Worm (Caenorhabditis elegans): ENCODE data around the gene ugt-53.

Gene ugt-53

DNA sequence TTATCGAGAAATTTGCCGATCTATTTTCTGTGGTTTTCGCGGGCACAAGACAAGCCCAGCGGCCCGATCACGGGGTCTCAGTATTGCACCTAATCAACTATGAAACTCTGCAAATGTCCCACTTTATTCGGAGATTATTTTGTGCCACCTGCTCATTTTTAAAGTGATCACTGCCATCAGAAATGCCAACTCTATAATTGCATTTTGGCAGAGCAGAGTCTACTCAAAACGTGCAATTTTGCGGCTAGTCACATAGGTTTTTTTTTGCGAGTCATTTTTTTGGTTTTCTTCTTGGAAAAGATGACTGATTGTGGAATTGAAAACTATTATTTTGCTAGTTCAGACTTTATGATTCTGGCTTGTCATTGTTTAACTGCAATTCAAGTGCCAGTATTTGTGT lies 15.8 kb downstream of the ugt-53 start, which contains the start of gene srh-240:
Gene srh-240, plus strand, starts transcription at position 301 of the 400 bp plus-strand sequence.
- no peak for TF ChIP-seq F49E8.2 (tag; optimal IDR thresholded peaks at IDR 0.05; ENCODE audit: borderline replicate concordance)
- TF ChIP-seq hlh-11 (tag; optimal IDR thresholded peaks at IDR 0.05): no peak
- TF ChIP-seq aly-2 (tag; optimal IDR thresholded peaks at IDR 0.05): no peak
- no peak for TF ChIP-seq hlh-30 (tag; optimal IDR thresholded peaks at IDR 0.05; ENCODE audit: insufficient read depth)
- TF ChIP-seq dmd-9 (GFP tag; IDR thresholded peaks at IDR 0.05): no peak
- TF ChIP-seq snpc-1.2 (GFP tag; IDR thresholded peaks at IDR 0.05): no peak
- no peak for TF ChIP-seq nhr-28 (tag; optimal IDR thresholded peaks at IDR 0.05)
- TF ChIP-seq unc-130 (GFP tag; optimal IDR thresholded peaks at IDR 0.05): no peak
- TF ChIP-seq egl-43 (GFP tag; IDR thresholded peaks at IDR 0.05): no peak
- no peak for TF ChIP-seq daf-19 (GFP tag; conservative IDR thresholded peaks at IDR 0.05)
- no peak for TF ChIP-seq mxl-2 (GFP tag; conservative IDR thresholded peaks at IDR 0.05)
- TF ChIP-seq pqm-1 (tag; optimal IDR thresholded peaks at IDR 0.05): no peak
- TF ChIP-seq php-3 (GFP tag; IDR thresholded peaks at IDR 0.05): no peak

DNA sequence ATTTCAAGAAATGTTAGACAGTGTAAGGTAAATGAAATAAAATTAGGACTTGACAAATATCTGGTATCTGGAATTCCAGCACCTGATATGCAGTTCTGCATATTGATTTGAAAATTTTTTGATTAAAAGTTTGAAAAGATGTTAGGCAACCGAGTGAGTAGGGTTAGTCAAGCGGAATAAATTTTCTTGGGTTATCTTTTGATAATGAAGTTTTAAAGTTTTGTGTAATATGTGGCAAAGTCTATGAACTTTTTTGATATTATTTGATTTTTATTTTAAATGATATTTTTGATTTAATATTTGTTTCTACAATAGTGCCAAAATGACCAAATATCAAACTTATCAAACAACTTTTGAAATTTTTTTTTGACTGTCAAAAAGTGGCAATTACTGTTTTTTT lies 20.4 kb downstream of the ugt-53 start, which contains the start of gene srh-241:
Gene srh-241, minus strand, starts transcription at position 101 of the 400 bp plus-strand sequence.
- TF ChIP-seq madf-5 (GFP tag; IDR thresholded peaks at IDR 0.05): no peak

DNA sequence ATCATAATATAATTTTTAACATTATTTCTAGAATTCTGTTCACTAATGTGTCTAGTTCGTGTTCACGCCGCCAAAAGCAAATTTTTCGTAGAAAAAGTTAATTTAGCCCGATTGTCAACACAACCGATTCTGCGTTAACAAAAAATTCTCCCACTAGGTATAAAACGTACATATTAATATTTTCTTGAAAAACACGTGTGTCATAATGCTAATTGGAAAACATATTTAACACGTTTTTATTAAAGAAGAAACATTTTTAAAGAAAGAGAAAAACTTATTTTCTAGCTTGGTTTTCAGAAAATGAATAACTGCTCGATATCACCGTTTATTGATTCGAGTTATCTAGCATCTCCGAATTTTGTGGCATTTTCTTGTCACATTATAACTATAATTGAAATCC lies 21.0 kb downstream of the ugt-53 start, which contains the start of gene srh-243:
Gene srh-243, plus strand, starts transcription at position 301 of the 400 bp plus-strand sequence.
- no peak for TF ChIP-seq sdz-12 (GFP tag; optimal IDR thresholded peaks at IDR 0.05)
- TF ChIP-seq tra-1 (GFP tag; IDR thresholded peaks at IDR 0.05): no peak
- no peak for TF ChIP-seq zfp-3 (GFP tag; conservative IDR thresholded peaks at IDR 0.05)
- TF ChIP-seq snpc-4 (tag; optimal IDR thresholded peaks at IDR 0.05): no peak
- no peak for TF ChIP-seq duxl-1 (tag; optimal IDR thresholded peaks at IDR 0.05; ENCODE audit: poor library complexity)
- TF ChIP-seq fkh-10 (GFP tag; optimal IDR thresholded peaks at IDR 0.05): no peak
- TF ChIP-seq dmd-9 (GFP tag; IDR thresholded peaks at IDR 0.05): no peak
- no peak for TF ChIP-seq zip-2 (tag; optimal IDR thresholded peaks at IDR 0.05)
- TF ChIP-seq skn-1 (tag; optimal IDR thresholded peaks at IDR 0.05): no peak

DNA sequence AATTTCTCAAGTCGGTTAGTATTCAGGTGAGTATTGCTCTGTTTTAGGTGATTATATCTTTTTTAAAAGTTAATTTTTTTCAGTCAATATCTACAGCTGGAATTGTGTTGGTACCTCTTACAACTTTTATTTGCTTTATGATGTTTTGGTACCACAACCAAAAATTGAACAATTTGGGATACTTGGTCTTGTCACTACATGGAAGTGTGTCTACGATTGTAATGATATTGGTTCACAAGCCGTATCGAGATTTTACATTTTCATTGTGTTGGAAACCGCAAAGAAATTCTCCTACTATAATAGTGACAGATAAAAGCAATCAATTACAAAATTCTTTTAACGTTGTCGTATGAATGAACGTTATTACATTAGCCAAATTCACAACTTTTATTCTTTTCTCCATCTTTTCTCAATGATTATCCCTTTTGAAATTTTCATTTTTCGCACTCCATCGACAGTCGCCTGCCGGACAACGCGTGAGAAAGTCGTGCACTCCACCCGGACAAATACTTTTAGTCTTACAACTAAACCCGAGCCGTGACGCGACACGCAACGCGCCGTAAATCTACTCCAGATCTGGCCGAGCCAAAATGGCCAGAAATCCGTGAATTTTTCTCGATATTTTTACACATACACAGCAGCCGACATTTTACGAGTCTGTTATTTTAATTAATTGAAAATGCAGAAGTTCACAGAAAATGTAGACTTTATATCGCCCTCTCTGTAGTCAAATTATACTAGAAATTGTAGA lies 22.8 kb downstream of the ugt-53 start:
- no peak for TF ChIP-seq ztf-11 (tag; optimal IDR thresholded peaks at IDR 0.05)
- TF ChIP-seq ceh-82 (tag; optimal IDR thresholded peaks at IDR 0.05): no peak
- TF ChIP-seq lin-38 (GFP tag; IDR thresholded peaks at IDR 0.05): peak; percentile 53
- no peak for TF ChIP-seq F26F4.8 (GFP tag; conservative IDR thresholded peaks at IDR 0.05)
- no peak for TF ChIP-seq duxl-1 (tag; optimal IDR thresholded peaks at IDR 0.05; ENCODE audit: poor library complexity)
- TF ChIP-seq daf-8 (GFP tag; IDR thresholded peaks at IDR 0.05): no peak
- TF ChIP-seq ces-1 (GFP tag; optimal IDR thresholded peaks at IDR 0.05): no peak
- 0 out of 2 replicates have a peak, but pooled peaks have one; percentile 31 for TF ChIP-seq ctbp-1 (GFP tag; IDR thresholded peaks at IDR 0.05)
- TF ChIP-seq ceh-44 (GFP tag; IDR thresholded peaks at IDR 0.05): no peak
- TF ChIP-seq mep-1 (tag; optimal IDR thresholded peaks at IDR 0.05): no peak
- TF ChIP-seq hif-1 (tag; optimal IDR thresholded peaks at IDR 0.05): no peak
- TF ChIP-seq arid-1 (GFP tag; conservative IDR thresholded peaks at IDR 0.05): no peak
- TF ChIP-seq hlh-11 (tag; optimal IDR thresholded peaks at IDR 0.05): peak; percentile 30
- peak; percentile 31 for TF ChIP-seq dmd-6 (GFP tag; IDR thresholded peaks at IDR 0.05)
- no peak for TF ChIP-seq egl-27 (tag; optimal IDR thresholded peaks at IDR 0.05)
- TF ChIP-seq lir-3 (tag; optimal IDR thresholded peaks at IDR 0.05): no peak
- TF ChIP-seq nhr-41 (GFP tag; IDR thresholded peaks at IDR 0.05): no peak
- no peak for TF ChIP-seq R02D3.7 (tag; optimal IDR thresholded peaks at IDR 0.05)
- TF ChIP-seq nhr-42 (GFP tag; IDR thresholded peaks at IDR 0.05): no peak
- peak; percentile 17 for TF ChIP-seq nhr-102 (tag; optimal IDR thresholded peaks at IDR 0.05)
- TF ChIP-seq pqm-1 (tag; optimal IDR thresholded peaks at IDR 0.05): no peak
- peak; percentile 42; the same call in 1 of the 2 replicates for TF ChIP-seq tra-1 (GFP tag; IDR thresholded peaks at IDR 0.05)
- no peak for TF ChIP-seq cey-2 (tag; optimal IDR thresholded peaks at IDR 0.05; ENCODE audit: borderline replicate concordance, insufficient read depth)
- TF ChIP-seq vab-7 (GFP tag; IDR thresholded peaks at IDR 0.05): no peak
- TF ChIP-seq spr-3 (GFP tag; optimal IDR thresholded peaks at IDR 0.05): no peak
- TF ChIP-seq rbr-2 (tag; optimal IDR thresholded peaks at IDR 0.05): no peak

Data from whole organism, L4 larva.